Worm (Caenorhabditis elegans): Measurements from ENCODE around the gene ZK177.1.

DNA sequence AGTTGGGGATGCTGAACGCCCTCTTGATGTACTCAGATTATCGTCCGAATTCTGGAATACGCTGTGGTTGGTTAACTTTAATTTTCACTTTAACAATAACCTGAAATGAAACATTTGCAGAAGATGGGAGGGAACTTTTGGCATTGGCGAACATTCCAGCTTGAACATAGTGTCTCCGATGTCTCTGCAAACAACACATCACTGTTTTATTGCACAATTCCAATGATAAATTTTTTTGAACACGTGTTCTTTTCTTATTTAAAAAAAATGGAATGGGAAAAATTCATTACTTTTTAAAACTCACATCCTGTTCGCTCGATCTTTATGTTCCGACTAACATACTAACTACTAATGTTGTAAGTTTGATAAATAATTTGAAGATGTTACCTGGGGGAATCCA lies 27.5 kb upstream of the ZK177.1 start, which contains the start of gene fzy-1:
- no peak for TF ChIP-seq tab-1 (GFP tag; IDR thresholded peaks at IDR 0.05)
- no peak for TF ChIP-seq ref-1 (GFP tag; conservative IDR thresholded peaks at IDR 0.05)
- TF ChIP-seq ztf-29 (GFP tag; IDR thresholded peaks at IDR 0.05): no peak
- TF ChIP-seq T22C8.4 (GFP tag; IDR thresholded peaks at IDR 0.05): no peak
- TF ChIP-seq flt-1 (GFP tag; IDR thresholded peaks at IDR 0.05): no peak
- no peak for TF ChIP-seq cog-1 (tag; optimal IDR thresholded peaks at IDR 0.05)
- no peak for TF ChIP-seq ztf-23 (GFP tag; IDR thresholded peaks at IDR 0.05)
- no peak for TF ChIP-seq med-1 (GFP tag; optimal IDR thresholded peaks at IDR 0.05; ENCODE audit: insufficient read depth)

Data from whole organism, midembryonic.